Worm (Caenorhabditis elegans): ENCODE data around the gene srd-33.

- no peak for TF ChIP-seq aly-2 (tag; optimal IDR thresholded peaks at IDR 0.05)
- TF ChIP-seq skn-1 (tag; optimal IDR thresholded peaks at IDR 0.05), result no peak
- no peak for TF ChIP-seq pqm-1 (tag; optimal IDR thresholded peaks at IDR 0.05)
- TF ChIP-seq nhr-237 (tag; optimal IDR thresholded peaks at IDR 0.05), result no peak
- TF ChIP-seq ZK546.5 (tag; optimal IDR thresholded peaks at IDR 0.05), result no peak
Observed at ce11 chrV:4905953-4906352, 33.9 kb downstream of the srd-33 start, which contains the start of gene ugt-14.
